Fruit fly (Drosophila melanogaster) whole organism, wandering third instar larva: ENCODE results near the gene CG34309.

ENCODE experiments used
- Abd-B ChIP-seq: fragments of >200 bp; optimal IDR thresholded peaks from 2 replicates; lab custom pipeline; 2017; ENCODE audit warnings: missing biosample characterization, missing genetic modification characterization
- CG32264 ChIP-seq: fragments of 200-800 bp; sonication (Bioruptor generic); optimal IDR thresholded peaks from 2 replicates; lab custom pipeline; 2016; ENCODE audit warnings: missing biosample characterization, missing genetic modification characterization
- CG9705 ChIP-seq: fragments of 200-800 bp; sonication (Bioruptor generic); optimal IDR thresholded peaks from 2 replicates; lab custom pipeline; 2018; ENCODE audit warnings: missing biosample characterization, mild to moderate bottlenecking, missing genetic modification characterization
- CrebA ChIP-seq: fragments of 200-800 bp; sonication (Bioruptor generic); optimal IDR thresholded peaks from 2 replicates; lab custom pipeline; 2016; ENCODE audit warnings: missing biosample characterization, mild to moderate bottlenecking, missing genetic modification characterization, borderline replicate concordance
- Dfd ChIP-seq: fragments of >200 bp; optimal IDR thresholded peaks from 2 replicates; lab custom pipeline; 2017; ENCODE audit warnings: missing biosample characterization, missing genetic modification characterization
- Dif ChIP-seq: fragments of 200-275, 200-300 bp; sonication (Bioruptor generic); optimal IDR thresholded peaks from 2 replicates; lab custom pipeline; 2018; ENCODE audit warnings: missing biosample characterization, missing genetic modification characterization; ENCODE audit not compliant: partially characterized antibody
- GATAd ChIP-seq: sonication (Bioruptor generic); optimal IDR thresholded peaks from 2 replicates; lab custom pipeline; 2016; ENCODE audit warnings: missing biosample characterization, missing genetic modification characterization
- HLH106 ChIP-seq: fragments of 200-800 bp; optimal IDR thresholded peaks from 3 replicates; lab custom pipeline; 2019; ENCODE audit warnings: missing biosample characterization, mild to moderate bottlenecking, missing genetic modification characterization, moderate library complexity
- Hnf4 ChIP-seq: fragments of 200-800 bp; sonication (Bioruptor generic); optimal IDR thresholded peaks from 2 replicates; lab custom pipeline; 2016; ENCODE audit warnings: missing biosample characterization, mild to moderate bottlenecking, missing genetic modification characterization
- Hr78 ChIP-seq: fragments of >200 bp; optimal IDR thresholded peaks from 2 replicates; lab custom pipeline; 2017; ENCODE audit warnings: missing biosample characterization, missing genetic modification characterization
- Hr83 ChIP-seq: fragments of 200-300 bp; sonication (Bioruptor generic); optimal IDR thresholded peaks from 2 replicates; lab custom pipeline; 2016; ENCODE audit warnings: missing biosample characterization, mild to moderate bottlenecking, missing genetic modification characterization, moderate library complexity; ENCODE audit not compliant: poor library complexity, severe bottlenecking
- Jra ChIP-seq: sonication (Bioruptor generic); optimal IDR thresholded peaks from 2 replicates; lab custom pipeline; 2016; ENCODE audit warnings: missing biosample characterization, missing genetic modification characterization
- Mio ChIP-seq: sonication (Bioruptor generic); optimal IDR thresholded peaks from 2 replicates; lab custom pipeline; 2016; ENCODE audit warnings: missing biosample characterization, missing genetic modification characterization
- Myc ChIP-seq: fragments of >200 bp; optimal IDR thresholded peaks from 2 replicates; lab custom pipeline; 2017
- N ChIP-seq: fragments of >200 bp; optimal IDR thresholded peaks from 2 replicates; lab custom pipeline; 2018; ENCODE audit warnings: missing biosample characterization, missing external identifiers, missing genetic modification characterization
- OdsH ChIP-seq: fragments of 200-800 bp; sonication (Bioruptor generic); optimal IDR thresholded peaks from 2 replicates; lab custom pipeline; 2016; ENCODE audit warnings: missing biosample characterization, mild to moderate bottlenecking, missing genetic modification characterization
- Rel ChIP-seq, 2 experiments: fragments of 200-800 bp; sonication (Bioruptor generic) in 1 of 2; optimal IDR thresholded peaks; 2 replicates in 1 of 2; 3 replicates in 1 of 2; lab custom pipeline; 2016 to 2019; ENCODE audit warnings: mild to moderate bottlenecking in 2 of 2, missing biosample characterization in 2 of 2, missing genetic modification characterization in 2 of 2, moderate library complexity in 1 of 2
- Sp1 ChIP-seq: fragments of 200-800 bp; sonication (Bioruptor generic); optimal IDR thresholded peaks from 3 replicates; lab custom pipeline; 2019; ENCODE audit warnings: missing biosample characterization, mild to moderate bottlenecking, missing genetic modification characterization, moderate library complexity
- Vsx2 ChIP-seq: fragments of 200-300, 225-300 bp; sonication (Bioruptor generic); optimal IDR thresholded peaks from 2 replicates; lab custom pipeline; 2018; ENCODE audit warnings: missing biosample characterization, missing genetic modification characterization; ENCODE audit not compliant: partially characterized antibody
- br ChIP-seq: fragments of 200-800 bp; sonication (Bioruptor generic); optimal IDR thresholded peaks from 2 replicates; lab custom pipeline; 2016; ENCODE audit warnings: missing biosample characterization, missing genetic modification characterization
- brk ChIP-seq: fragments of 200-800 bp; sonication (Bioruptor generic); optimal IDR thresholded peaks from 2 replicates; lab custom pipeline; 2016; ENCODE audit warnings: missing biosample characterization, mild to moderate bottlenecking, missing genetic modification characterization
- dl ChIP-seq, 2 experiments: fragments of 175-275, 200-275 bp in 1 of 2; fragments of 200-275 bp in 1 of 2; sonication (Bioruptor generic); optimal IDR thresholded peaks; lab custom pipeline; 2018; ENCODE audit warnings: mild to moderate bottlenecking in 2 of 2, missing biosample characterization in 2 of 2, missing genetic modification characterization in 2 of 2, moderate library complexity in 2 of 2; ENCODE audit not compliant: partially characterized antibody in 2 of 2, insufficient read depth in 1 of 2
- dmrt93B ChIP-seq: fragments of 200-800 bp; sonication (Bioruptor generic); optimal IDR thresholded peaks from 2 replicates; lab custom pipeline; 2018; ENCODE audit warnings: missing biosample characterization, mild to moderate bottlenecking, missing genetic modification characterization
- dsf ChIP-seq: sonication (Bioruptor generic); optimal IDR thresholded peaks from 2 replicates; lab custom pipeline; 2016; ENCODE audit warnings: missing biosample characterization, missing genetic modification characterization, borderline replicate concordance
- ey ChIP-seq: fragments of 200-800 bp; sonication (Bioruptor generic); optimal IDR thresholded peaks from 2 replicates; lab custom pipeline; 2016; ENCODE audit warnings: missing biosample characterization, missing genetic modification characterization
- foxo ChIP-seq, 2 experiments: fragments of 200-800 bp; sonication (Bioruptor generic); optimal IDR thresholded peaks; 2 replicates in 1 of 2; 3 replicates in 1 of 2; lab custom pipeline; 2016 to 2017; ENCODE audit warnings: missing biosample characterization in 2 of 2, missing genetic modification characterization in 2 of 2
- fru ChIP-seq: fragments of 200-800 bp; sonication (Bioruptor generic); optimal IDR thresholded peaks from 3 replicates; lab custom pipeline; 2016; ENCODE audit warnings: missing biosample characterization, mild to moderate bottlenecking, missing genetic modification characterization
- h ChIP-seq: fragments of 200-800 bp; sonication (Bioruptor generic); optimal IDR thresholded peaks from 3 replicates; lab custom pipeline; 2016; ENCODE audit warnings: missing biosample characterization, mild to moderate bottlenecking, missing genetic modification characterization
- jim ChIP-seq: fragments of 175-275, 200-325 bp; sonication (Bioruptor generic); optimal IDR thresholded peaks from 2 replicates; lab custom pipeline; 2016; ENCODE audit warnings: missing biosample characterization, mild to moderate bottlenecking, missing genetic modification characterization
- lola ChIP-seq: fragments of >200 bp; optimal IDR thresholded peaks from 2 replicates; lab custom pipeline; 2017; ENCODE audit warnings: missing biosample characterization, missing genetic modification characterization
- pan ChIP-seq: fragments of >200 bp; optimal IDR thresholded peaks from 2 replicates; lab custom pipeline; 2017
- psq ChIP-seq: fragments of 200-800 bp; sonication (Bioruptor generic); optimal IDR thresholded peaks from 3 replicates; lab custom pipeline; 2017; ENCODE audit warnings: missing biosample characterization, mild to moderate bottlenecking, missing genetic modification characterization, moderate library complexity
- rgr ChIP-seq: fragments of 200-800 bp; sonication (Bioruptor generic); optimal IDR thresholded peaks from 3 replicates; lab custom pipeline; 2016; ENCODE audit warnings: missing biosample characterization, mild to moderate bottlenecking, missing genetic modification characterization
- sage ChIP-seq: fragments of 200-800 bp; sonication (Bioruptor generic); optimal IDR thresholded peaks from 2 replicates; lab custom pipeline; 2016; ENCODE audit warnings: missing biosample characterization, mild to moderate bottlenecking, missing genetic modification characterization
- sv ChIP-seq: fragments of 200-800 bp; sonication (Bioruptor generic); optimal IDR thresholded peaks from 3 replicates; lab custom pipeline; 2016; ENCODE audit warnings: missing biosample characterization, missing genetic modification characterization
- tai ChIP-seq: sonication (Bioruptor generic); optimal IDR thresholded peaks from 2 replicates; lab custom pipeline; 2016; ENCODE audit warnings: missing biosample characterization, missing genetic modification characterization
- usp ChIP-seq: fragments of >200 bp; optimal IDR thresholded peaks from 2 replicates; lab custom pipeline; 2017; ENCODE audit warnings: missing biosample characterization, missing genetic modification characterization
- woc ChIP-seq: sonication (Bioruptor generic); optimal IDR thresholded peaks from 2 replicates; lab custom pipeline; 2016; ENCODE audit warnings: missing biosample characterization, mild to moderate bottlenecking, missing genetic modification characterization

CG34309 gene

dm6 chr3R:13363347-13363994 lies 9.0 kb upstream of the CG34309 start:
- TF ChIP-seq dl (GFP tag; optimal IDR thresholded peaks at IDR 0.05; lab: Kevin White, UChicago; ENCODE audit: insufficient read depth in 1 of 2, partially characterized antibody in 2 of 2) (no peak), Rel (GFP tag; optimal IDR thresholded peaks at IDR 0.05; lab: Kevin White, UChicago) (no peak), Rel (tag; optimal IDR thresholded peaks at IDR 0.05; lab: Kevin White, UChicago) (no peak), dsf (GFP tag; lab: Kevin White, UChicago) (no peak), OdsH (GFP tag; lab: Kevin White, UChicago) (no peak), HLH106 (tag; lab: Kevin White, UChicago) (no peak), sv (GFP tag; lab: Kevin White, UChicago) (no peak), CG32264 (GFP tag; lab: Kevin White, UChicago) (no peak), dmrt93B (GFP tag; lab: Kevin White, UChicago) (no peak), Hr83 (GFP tag; lab: Kevin White, UChicago) (no peak), Abd-B (GFP tag; lab: Kevin White, UChicago) (no peak), N (no peak), CrebA (no peak), jim (GFP tag; lab: Kevin White, UChicago) (no peak), br (GFP tag; lab: Kevin White, UChicago) (no peak)
- TF ChIP-seq, all 38 proteins: peak for 0

DNA sequence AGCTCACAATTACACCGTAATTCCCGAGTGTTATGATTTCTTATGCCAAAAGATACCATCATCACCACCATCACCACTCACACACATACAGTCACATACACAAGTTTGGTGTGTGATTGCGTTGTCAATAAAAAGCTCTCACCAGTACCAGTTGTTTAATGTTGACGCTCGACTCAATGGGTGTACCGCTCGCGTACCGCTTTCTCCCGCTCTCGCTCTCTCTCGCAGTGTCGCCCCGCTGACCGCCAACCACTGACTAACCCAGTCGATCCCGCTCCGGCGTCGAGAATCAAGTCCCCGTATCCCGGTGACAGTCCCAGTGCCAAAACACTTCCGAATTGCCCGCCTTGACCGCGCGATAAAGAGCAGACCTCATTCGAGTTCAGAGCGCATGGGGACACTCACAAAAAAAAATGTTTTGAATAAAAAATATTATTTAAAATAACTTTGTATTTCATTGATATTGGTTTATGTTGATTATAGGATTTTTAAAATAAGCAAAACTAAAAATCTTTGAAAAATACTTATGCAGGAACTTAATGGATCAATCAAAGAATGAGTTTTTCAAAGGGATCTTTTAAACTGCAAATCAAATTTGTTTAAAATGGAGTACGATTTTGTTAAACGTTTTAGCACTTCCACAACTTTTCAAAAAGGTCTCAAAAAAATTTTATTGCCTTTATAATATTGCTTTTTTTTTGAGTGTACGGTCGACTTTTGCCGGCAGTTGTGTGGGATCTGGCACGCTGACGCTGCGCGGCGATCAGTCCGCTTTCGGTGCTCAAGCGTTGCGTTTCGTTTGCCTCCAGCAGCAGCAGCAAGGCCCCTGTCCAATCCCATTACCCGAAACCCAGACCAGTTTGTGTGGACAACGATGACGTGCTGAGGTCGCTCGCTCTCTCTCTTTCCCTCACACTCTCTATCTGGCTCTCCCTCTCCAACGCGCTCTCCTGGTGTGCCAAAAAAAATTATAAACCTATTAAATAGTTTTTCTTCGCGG lies 8.0 kb upstream of the CG34309 start, which contains the start of gene Dic1:
Gene Dic1 (plus strand): TSS at position 764 of the 1,000 bp plus-strand sequence.
- no peak for TF ChIP-seq jim (GFP tag; lab: Kevin White, UChicago)
- peak; percentile 87 for TF ChIP-seq Jra (GFP tag; lab: Kevin White, UChicago)
- TF ChIP-seq ey (GFP tag; lab: Kevin White, UChicago): peak; percentile 95
- peak; percentile 96 for TF ChIP-seq HLH106 (tag; lab: Kevin White, UChicago)
- peak; percentile 83 for TF ChIP-seq sage (GFP tag; lab: Kevin White, UChicago)
- peak; percentile 42 for TF ChIP-seq Mio (GFP tag; lab: Kevin White, UChicago)
- peak; percentile 93 for TF ChIP-seq Dfd (GFP tag; lab: Kevin White, UChicago)
- TF ChIP-seq Abd-B (GFP tag; lab: Kevin White, UChicago): no peak
- TF ChIP-seq dmrt93B (GFP tag; lab: Kevin White, UChicago): peak; percentile 97
- peak; percentile 91 for TF ChIP-seq Rel (GFP tag; optimal IDR thresholded peaks at IDR 0.05; lab: Kevin White, UChicago)
- TF ChIP-seq Rel (tag; optimal IDR thresholded peaks at IDR 0.05; lab: Kevin White, UChicago): peak; percentile 58
- peak; percentile 74 for TF ChIP-seq CrebA
- peak; percentile 98 for TF ChIP-seq Sp1 (GFP tag; lab: Kevin White, UChicago)
- TF ChIP-seq Hr83 (GFP tag; lab: Kevin White, UChicago): peak; percentile 90
- peak; percentile 97 for TF ChIP-seq fru (GFP tag; lab: Kevin White, UChicago)
- no peak for TF ChIP-seq lola (GFP tag; lab: Kevin White, UChicago)
- TF ChIP-seq CG32264 (GFP tag; lab: Kevin White, UChicago): peak; percentile 88
- no peak for TF ChIP-seq usp
- TF ChIP-seq sv (GFP tag; lab: Kevin White, UChicago): peak; percentile 97
- peak; percentile 97 for TF ChIP-seq h (GFP tag; lab: Kevin White, UChicago)
- TF ChIP-seq psq: peak; percentile 96
- TF ChIP-seq tai (GFP tag; lab: Kevin White, UChicago): peak; percentile 93
- peak; percentile 92 for TF ChIP-seq brk (GFP tag; lab: Kevin White, UChicago)
- TF ChIP-seq Hr78: no peak
- peak; percentile 97 for TF ChIP-seq rgr (GFP tag; lab: Kevin White, UChicago)
- peak; percentile 72 for TF ChIP-seq dsf (GFP tag; lab: Kevin White, UChicago)
- no peak for TF ChIP-seq pan (lab: Kevin White, UChicago)
- no peak for TF ChIP-seq Myc
- peak; percentile 93 for TF ChIP-seq Vsx2 (GFP tag; lab: Kevin White, UChicago)
- peak; percentile 91 for TF ChIP-seq CG9705
- TF ChIP-seq dl (GFP tag; optimal IDR thresholded peaks at IDR 0.05; lab: Kevin White, UChicago; ENCODE audit: insufficient read depth in 1 of 2, partially characterized antibody in 2 of 2): peak; percentile 93 to 94
- TF ChIP-seq OdsH (GFP tag; lab: Kevin White, UChicago): peak; percentile 98
- no peak for TF ChIP-seq N
- peak; percentile 90 for TF ChIP-seq Hnf4
- TF ChIP-seq woc: peak; percentile 88
- TF ChIP-seq br (GFP tag; lab: Kevin White, UChicago): peak; percentile 96
- TF ChIP-seq GATAd (GFP tag; lab: Kevin White, UChicago): peak; percentile 39
- TF ChIP-seq foxo (GFP tag; optimal IDR thresholded peaks at IDR 0.05; lab: Kevin White, UChicago): peak in 1 of 2 experiments; percentile 98
- TF ChIP-seq Dif (GFP tag; lab: Kevin White, UChicago): peak; percentile 96
